Worm (Caenorhabditis elegans) whole organism, L3 larva: Measurements from ENCODE around the gene clec-42.
"Not testable (repeated sequence)": the region's sequence is repeated elsewhere in the genome, so short reads cannot be mapped to it uniquely, and the experiment has no call there.

Source experiments
- R02D3.7 ChIP-seq: fragments of 150-350 bp; optimal IDR thresholded peaks from 2 replicates; lab custom pipeline; 2014; ENCODE audit warnings: missing biosample characterization, missing genetic modification characterization
- ZK546.5 ChIP-seq: sonication (generic microtip); optimal IDR thresholded peaks from 2 replicates; lab custom pipeline; 2017; ENCODE audit warnings: missing biosample characterization, missing genetic modification characterization
- aly-2 ChIP-seq: fragments of 150-350 bp; optimal IDR thresholded peaks from 2 replicates; lab custom pipeline; 2014; ENCODE audit warnings: missing biosample characterization, missing genetic modification characterization
- ama-1 ChIP-seq: fragments of 150-350 bp; optimal IDR thresholded peaks from 2 replicates; lab custom pipeline; 2018
- ceh-16 ChIP-seq: sonication (generic microtip); optimal IDR thresholded peaks from 2 replicates; lab custom pipeline; 2017; ENCODE audit warnings: missing biosample characterization, missing genetic modification characterization
- ceh-28 ChIP-seq: fragments of 150-350 bp; optimal IDR thresholded peaks from 2 replicates; lab custom pipeline; 2014; ENCODE audit warnings: missing biosample characterization, missing genetic modification reagents, missing genetic modification characterization
- ceh-82 ChIP-seq: fragments of 150-350 bp; optimal IDR thresholded peaks from 2 replicates; lab custom pipeline; 2014; ENCODE audit warnings: missing biosample characterization, missing genetic modification characterization
- ceh-9 ChIP-seq: sonication (generic microtip); optimal IDR thresholded peaks from 2 replicates; lab custom pipeline; 2018; ENCODE audit warnings: missing biosample characterization, missing genetic modification characterization
- daf-12 ChIP-seq: fragments of 150-350 bp; optimal IDR thresholded peaks from 2 replicates; lab custom pipeline; 2014; ENCODE audit warnings: missing biosample characterization, missing genetic modification reagents, missing genetic modification characterization
- egl-27 ChIP-seq: sonication (generic microtip); optimal IDR thresholded peaks from 4 replicates; lab custom pipeline; 2017; ENCODE audit warnings: missing biosample characterization, missing genetic modification reagents, missing genetic modification characterization
- elt-1 ChIP-seq: fragments of 150-350 bp; optimal IDR thresholded peaks from 2 replicates; lab custom pipeline; 2014; ENCODE audit warnings: missing biosample characterization, missing genetic modification characterization
- elt-2 ChIP-seq: sonication (generic microtip); optimal IDR thresholded peaks from 2 replicates; lab custom pipeline; 2016; ENCODE audit warnings: missing genetic modification reagents, mild to moderate bottlenecking, missing genetic modification characterization, missing compliant biosample characterization
- eor-1 ChIP-seq, 2 experiments: fragments of 150-350 bp; optimal IDR thresholded peaks; 2 replicates each; lab custom pipeline; 2014 to 2018; ENCODE audit warnings: missing biosample characterization in 2 of 2, missing genetic modification characterization in 2 of 2
- fkh-10 ChIP-seq: sonication (generic microtip); optimal IDR thresholded peaks from 2 replicates; lab custom pipeline; 2017; ENCODE audit warnings: missing biosample characterization, missing genetic modification reagents, missing genetic modification characterization
- fos-1 ChIP-seq: fragments of 150-350 bp; optimal IDR thresholded peaks from 2 replicates; lab custom pipeline; 2014; ENCODE audit warnings: missing biosample characterization, missing genetic modification characterization
- hmg-11 ChIP-seq: sonication (generic microtip); optimal IDR thresholded peaks from 2 replicates; lab custom pipeline; 2016; ENCODE audit warnings: missing genetic modification characterization, missing compliant biosample characterization
- jun-1 ChIP-seq: fragments of 150-350 bp; optimal IDR thresholded peaks from 2 replicates; lab custom pipeline; 2014; ENCODE audit warnings: missing biosample characterization, missing genetic modification reagents, missing genetic modification characterization
- lin-15B ChIP-seq: fragments of 150-350 bp; optimal IDR thresholded peaks from 2 replicates; lab custom pipeline; 2014; ENCODE audit warnings: missing biosample characterization, missing genetic modification characterization
- mdl-1 ChIP-seq: fragments of 150-350 bp; optimal IDR thresholded peaks from 2 replicates; lab custom pipeline; 2014; ENCODE audit warnings: missing biosample characterization, missing genetic modification characterization
- nhr-11 ChIP-seq: fragments of 150-350 bp; optimal IDR thresholded peaks from 2 replicates; lab custom pipeline; 2014; ENCODE audit warnings: missing biosample characterization, missing genetic modification characterization
- nhr-12 ChIP-seq: fragments of 150-350 bp; optimal IDR thresholded peaks from 2 replicates; lab custom pipeline; 2014; ENCODE audit warnings: missing biosample characterization, missing genetic modification characterization
- nhr-23 ChIP-seq: fragments of 150-350 bp; optimal IDR thresholded peaks from 2 replicates; lab custom pipeline; 2014; ENCODE audit warnings: missing biosample characterization, missing genetic modification reagents, missing genetic modification characterization
- nhr-237 ChIP-seq: fragments of 150-350 bp; optimal IDR thresholded peaks from 2 replicates; lab custom pipeline; 2014; ENCODE audit warnings: missing biosample characterization, missing genetic modification characterization
- nhr-25 ChIP-seq: sonication (generic microtip); optimal IDR thresholded peaks from 2 replicates; lab custom pipeline; 2017; ENCODE audit warnings: missing biosample characterization, missing genetic modification characterization
- nhr-43 ChIP-seq: sonication (generic microtip); optimal IDR thresholded peaks from 2 replicates; lab custom pipeline; 2016; ENCODE audit warnings: mild to moderate bottlenecking, missing genetic modification characterization, missing compliant biosample characterization; ENCODE audit not compliant: poor library complexity, severe bottlenecking
- nhr-67 ChIP-seq: fragments of 150-350 bp; optimal IDR thresholded peaks from 2 replicates; lab custom pipeline; 2014; ENCODE audit warnings: missing biosample characterization, missing genetic modification characterization
- nhr-77 ChIP-seq: fragments of 150-350 bp; optimal IDR thresholded peaks from 2 replicates; lab custom pipeline; 2014; ENCODE audit warnings: missing biosample characterization, missing genetic modification characterization
- pha-4 ChIP-seq: fragments of 150-350 bp; optimal IDR thresholded peaks from 2 replicates; lab custom pipeline; 2014; ENCODE audit warnings: missing biosample characterization, missing genetic modification reagents, missing genetic modification characterization
- pqm-1 ChIP-seq: fragments of 150-350 bp; optimal IDR thresholded peaks from 2 replicates; lab custom pipeline; 2017; ENCODE audit warnings: missing biosample characterization, missing genetic modification characterization, inconsistent platforms
- sea-2 ChIP-seq: fragments of 150-350 bp; sonication (generic microtip); optimal IDR thresholded peaks from 4 replicates; lab custom pipeline; 2014; ENCODE audit warnings: missing biosample characterization, missing genetic modification reagents, missing genetic modification characterization
- snpc-4 ChIP-seq: fragments of 150-350 bp; optimal IDR thresholded peaks from 2 replicates; lab custom pipeline; 2014; ENCODE audit warnings: missing biosample characterization, missing genetic modification characterization
- tbx-2 ChIP-seq: sonication (generic microtip); optimal IDR thresholded peaks from 2 replicates; lab custom pipeline; 2016; ENCODE audit warnings: mild to moderate bottlenecking, missing genetic modification characterization, missing compliant biosample characterization
- zag-1 ChIP-seq: fragments of 150-350 bp; optimal IDR thresholded peaks from 2 replicates; lab custom pipeline; 2014; ENCODE audit warnings: missing biosample characterization, missing genetic modification characterization
- ztf-11 ChIP-seq: fragments of 150-350 bp; optimal IDR thresholded peaks from 2 replicates; lab custom pipeline; 2014; ENCODE audit warnings: missing biosample characterization, missing genetic modification characterization
- ztf-4 ChIP-seq: fragments of 150-350 bp; optimal IDR thresholded peaks from 2 replicates; lab custom pipeline; 2014; ENCODE audit warnings: missing biosample characterization, missing genetic modification characterization

clec-42 gene

ce11 chrV:18209071-18209470 is 17.9 kb downstream of the clec-42 start, which contains the start of gene F16H6.7:
Gene F16H6.7 (minus strand): TSS chrV:18209171.
- TF ChIP-seq nhr-11 (tag; lab: Kevin White, UChicago) (no peak), ceh-9 (no peak), zag-1 (no peak), elt-1 (tag; lab: Kevin White, UChicago) (no peak), sea-2 (GFP tag; lab: Kevin White, UChicago) (no peak), elt-2 (tag; lab: Kevin White, UChicago) (no peak), snpc-4 (tag; lab: Kevin White, UChicago) (no peak), nhr-23 (tag; lab: Kevin White, UChicago) (no peak), nhr-77 (tag; lab: Kevin White, UChicago) (no peak), daf-12 (tag; lab: Kevin White, UChicago) (no peak), R02D3.7 (tag; lab: Kevin White, UChicago) (no peak), pha-4 (no peak), pqm-1 (tag; lab: Kevin White, UChicago) (no peak), ceh-28 (tag; lab: Kevin White, UChicago) (no peak), ceh-82 (no peak), tbx-2 (no peak), mdl-1 (tag; lab: Kevin White, UChicago) (no peak), aly-2 (tag; lab: Kevin White, UChicago) (no peak), ama-1 (no peak), fkh-10 (GFP tag; lab: Kevin White, UChicago) (no peak)

- TF ChIP-seq aly-2 (tag; lab: Kevin White, UChicago) (no peak), pha-4 (no peak), ama-1 (no peak), elt-1 (tag; lab: Kevin White, UChicago) (no peak), nhr-23 (tag; lab: Kevin White, UChicago) (no peak), mdl-1 (tag; lab: Kevin White, UChicago) (no peak), lin-15B (tag; lab: Kevin White, UChicago) (no peak), nhr-237 (tag; lab: Kevin White, UChicago) (no peak), nhr-12 (tag; lab: Kevin White, UChicago) (no peak)
- TF ChIP-seq, all 47 proteins: peak for 0
Observed at ce11 chrV:18212848-18213247, 21.6 kb downstream of the clec-42 start.

ce11 chrV:18216175-18216574 is 25.0 kb downstream of the clec-42 start, which contains the start of gene F16H6.8:
Gene F16H6.8 (minus strand): TSS chrV:18216275.
- not testable (repeated sequence) for TF ChIP-seq ceh-28 (tag; lab: Kevin White, UChicago); ceh-82; elt-1 (tag; lab: Kevin White, UChicago)

- TF ChIP-seq ceh-16 (tag; lab: Kevin White, UChicago); ZK546.5 (tag; lab: Kevin White, UChicago); fkh-10 (GFP tag; lab: Kevin White, UChicago): not testable (repeated sequence)
Observed at ce11 chrV:18216784-18217183, 25.6 kb downstream of the clec-42 start, which contains the start of gene F16H6.9. Gene F16H6.9 (plus strand): TSS chrV:18217084.

- TF ChIP-seq jun-1 (no peak), ztf-4 (tag; lab: Kevin White, UChicago) (no peak), egl-27 (tag; lab: Kevin White, UChicago) (no peak), fkh-10 (GFP tag; lab: Kevin White, UChicago) (no peak), nhr-25 (tag; lab: Kevin White, UChicago) (no peak), snpc-4 (tag; lab: Kevin White, UChicago) (no peak), nhr-67 (tag; lab: Kevin White, UChicago) (no peak), nhr-77 (tag; lab: Kevin White, UChicago) (no peak), nhr-11 (tag; lab: Kevin White, UChicago) (no peak), nhr-43 (no peak), elt-1 (tag; lab: Kevin White, UChicago) (no peak), mdl-1 (tag; lab: Kevin White, UChicago) (no peak), ztf-11 (no peak), ama-1 (no peak), fos-1 (tag; lab: Kevin White, UChicago) (no peak), sea-2 (GFP tag; lab: Kevin White, UChicago) (no peak), eor-1 (tag; optimal IDR thresholded peaks at IDR 0.05; lab: Kevin White, UChicago) (no peak), daf-12 (tag; lab: Kevin White, UChicago) (no peak), hmg-11 (no peak)
Observed at ce11 chrV:18224353-18224752, 33.1 kb downstream of the clec-42 start, which contains the start of gene F16H6.10. Gene F16H6.10 (minus strand): TSS chrV:18224453.
